Worm (Caenorhabditis elegans) whole organism, young adult: ENCODE measurements around the gene lec-1.

ENCODE experiments used
- F39B2.1 ChIP-seq: fragments of 200-800 bp; sonication (Bioruptor generic); IDR thresholded peaks from 2 replicates; pipeline ENCODE4 v1.3.6; 2022; ENCODE audit warnings: missing genetic modification reagents, missing genetic modification characterization, missing compliant biosample characterization
- F57C9.4 ChIP-seq: sonication (generic microtip); optimal IDR thresholded peaks from 2 replicates; lab custom pipeline; 2017; ENCODE audit warnings: mild to moderate bottlenecking, missing genetic modification characterization, missing compliant biosample characterization
- K12H6.12 ChIP-seq: fragments of 200-800 bp; sonication (Bioruptor generic); optimal IDR thresholded peaks from 2 replicates; lab custom pipeline; 2018; ENCODE audit warnings: mild to moderate bottlenecking, missing genetic modification characterization, missing compliant biosample characterization
- T07F8.4 ChIP-seq: sonication (generic microtip); optimal IDR thresholded peaks from 2 replicates; lab custom pipeline; 2016; ENCODE audit warnings: mild to moderate bottlenecking, missing genetic modification characterization, moderate library complexity, missing compliant biosample characterization
- Y53G8AR.9 ChIP-seq: fragments of 200-800 bp; sonication (Bioruptor generic); conservative IDR thresholded peaks from 2 replicates; pipeline ENCODE4 v1.3.6; 2022; ENCODE audit warnings: missing genetic modification reagents, missing genetic modification characterization, missing compliant biosample characterization
- Y95B8A.8 ChIP-seq: fragments of 200-800 bp; sonication (Bioruptor generic); IDR thresholded peaks from 2 replicates; pipeline ENCODE4 v1.3.6; 2022; ENCODE audit warnings: missing genetic modification reagents, missing genetic modification characterization, missing compliant biosample characterization
- akir-1 ChIP-seq: fragments of 200-800 bp; sonication (Bioruptor generic); optimal IDR thresholded peaks from 2 replicates; lab custom pipeline; 2018; ENCODE audit warnings: mild to moderate bottlenecking, missing genetic modification characterization, moderate library complexity, missing compliant biosample characterization
- attf-3 ChIP-seq: fragments of 200-800 bp; sonication (Bioruptor generic); conservative IDR thresholded peaks from 2 replicates; pipeline ENCODE4 v1.3.6; 2022; ENCODE audit warnings: missing genetic modification reagents, missing genetic modification characterization, missing compliant biosample characterization
- bed-1 ChIP-seq: fragments of 200-800 bp; sonication (Bioruptor generic); IDR thresholded peaks from 2 replicates; pipeline ENCODE4 v1.3.6; 2022; ENCODE audit warnings: missing genetic modification reagents, missing genetic modification characterization, missing compliant biosample characterization
- cebp-1 ChIP-seq, 2 experiments: fragments of 200-800 bp in 1 of 2; sonication (Bioruptor generic) in 1 of 2; sonication (generic microtip) in 1 of 2; IDR thresholded peaks in 1 of 2; optimal IDR thresholded peaks in 1 of 2; 2 replicates each; pipeline versions ENCODE4 v1.3.6 to Lab custom; 2017 to 2022; ENCODE audit warnings: missing compliant biosample characterization in 2 of 2, missing genetic modification characterization in 2 of 2, mild to moderate bottlenecking in 1 of 2, missing genetic modification reagents in 1 of 2, moderate library complexity in 1 of 2
- ceh-100 ChIP-seq: fragments of 200-800 bp; sonication (Bioruptor generic); IDR thresholded peaks from 2 replicates; pipeline ENCODE4 v1.3.6; 2022; ENCODE audit warnings: missing genetic modification reagents, missing genetic modification characterization, missing compliant biosample characterization
- ceh-40 ChIP-seq: fragments of 200-800 bp; sonication (Bioruptor generic); IDR thresholded peaks from 2 replicates; pipeline ENCODE4 v1.3.6; 2022; ENCODE audit warnings: missing genetic modification characterization, missing compliant biosample characterization
- ekl-4 ChIP-seq: fragments of 200-800 bp; sonication (Bioruptor generic); IDR thresholded peaks from 2 replicates; pipeline ENCODE4 v1.3.6; 2022; ENCODE audit warnings: missing genetic modification reagents, missing genetic modification characterization, missing compliant biosample characterization
- fkh-3 ChIP-seq: sonication (generic microtip); optimal IDR thresholded peaks from 2 replicates; lab custom pipeline; 2016; ENCODE audit warnings: mild to moderate bottlenecking, missing genetic modification characterization, missing compliant biosample characterization
- hmg-1.2 ChIP-seq: fragments of 200-800 bp; sonication (Bioruptor generic); IDR thresholded peaks from 2 replicates; pipeline ENCODE4 v1.3.6; 2022; ENCODE audit warnings: missing genetic modification reagents, missing genetic modification characterization, missing compliant biosample characterization
- hsf-1 ChIP-seq: fragments of 200-800 bp; sonication (Bioruptor generic); IDR thresholded peaks from 2 replicates; pipeline ENCODE4 v1.3.6; 2022; ENCODE audit warnings: missing genetic modification reagents, missing genetic modification characterization, missing compliant biosample characterization
- let-607 ChIP-seq, 2 experiments: fragments of 200-800 bp in 1 of 2; sonication (Bioruptor generic) in 1 of 2; sonication (generic microtip) in 1 of 2; optimal IDR thresholded peaks; 2 replicates each; lab custom pipeline; 2016 to 2018; ENCODE audit warnings: mild to moderate bottlenecking in 2 of 2, missing compliant biosample characterization in 2 of 2, missing genetic modification characterization in 2 of 2, moderate library complexity in 2 of 2, missing genotype in 1 of 2
- lin-54 ChIP-seq: fragments of 200-800 bp; sonication (Bioruptor generic); optimal IDR thresholded peaks from 2 replicates; lab custom pipeline; 2018; ENCODE audit warnings: mild to moderate bottlenecking, missing genetic modification characterization, missing compliant biosample characterization
- madf-3 ChIP-seq: fragments of 200-800 bp; sonication (Bioruptor generic); IDR thresholded peaks from 2 replicates; pipeline ENCODE4 v1.3.6; 2022; ENCODE audit warnings: missing genetic modification reagents, missing genetic modification characterization, missing compliant biosample characterization
- nhr-179 ChIP-seq: sonication (generic microtip); optimal IDR thresholded peaks from 2 replicates; lab custom pipeline; 2016; ENCODE audit warnings: mild to moderate bottlenecking, missing genetic modification characterization, missing compliant biosample characterization
- nhr-80 ChIP-seq: sonication (generic microtip); optimal IDR thresholded peaks from 2 replicates; lab custom pipeline; 2016; ENCODE audit warnings: missing genetic modification characterization, missing compliant biosample characterization
- sdz-38 ChIP-seq: sonication (generic microtip); optimal IDR thresholded peaks from 2 replicates; lab custom pipeline; 2016; ENCODE audit warnings: missing genotype, missing genetic modification characterization, missing compliant biosample characterization
- snpc-1.1 ChIP-seq: sonication (generic microtip); optimal IDR thresholded peaks from 2 replicates; lab custom pipeline; 2017; ENCODE audit warnings: missing genetic modification characterization, mild to moderate bottlenecking, missing compliant biosample characterization, antibody characterized with exemption, moderate library complexity, missing genotype, missing genetic modification reagents; ENCODE audit not compliant: insufficient read depth
- snpc-1.3 ChIP-seq: sonication (generic microtip); optimal IDR thresholded peaks from 2 replicates; lab custom pipeline; 2017; ENCODE audit warnings: missing genetic modification characterization, mild to moderate bottlenecking, missing compliant biosample characterization, antibody characterized with exemption, moderate library complexity, missing genotype, missing genetic modification reagents; ENCODE audit not compliant: insufficient read depth
- zfh-2 ChIP-seq: fragments of 200-800 bp; sonication (Bioruptor generic); conservative IDR thresholded peaks from 2 replicates; pipeline ENCODE4 v1.3.6; 2022; ENCODE audit warnings: missing genetic modification reagents, missing genetic modification characterization, missing compliant biosample characterization

Gene lec-1

DNA sequence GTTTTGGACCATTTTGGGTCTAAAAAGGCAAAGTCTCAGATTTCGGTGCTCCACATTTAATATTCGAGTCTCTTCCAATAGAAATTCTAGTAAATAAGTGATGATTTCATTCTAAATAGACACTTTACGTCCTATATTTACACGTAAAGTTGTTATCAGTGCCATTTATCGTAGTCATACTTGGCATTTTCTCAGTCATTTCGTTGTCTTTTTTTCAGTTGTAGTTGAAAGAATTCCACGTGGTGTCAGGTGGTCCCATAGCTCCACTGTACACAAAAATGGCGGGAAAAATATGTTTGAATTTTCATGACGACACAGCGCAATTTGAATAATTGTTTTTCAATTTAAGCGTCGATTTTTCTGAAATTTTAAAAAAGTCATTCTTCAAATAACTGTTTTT is 4.9 kb upstream of the lec-1 start:
- TF ChIP-seq snpc-1.1 (no peak), Y95B8A.8 (no peak), ceh-40 (GFP tag; lab: Robert Waterston, UW) (no peak), fkh-3 (tag; lab: Kevin White, UChicago) (no peak), F39B2.1 (GFP tag; lab: Robert Waterston, UW) (no peak), bed-1 (no peak), attf-3 (GFP tag; lab: Robert Waterston, UW) (no peak), cebp-1 (GFP tag; IDR thresholded peaks at IDR 0.05; lab: Robert Waterston, UW) (no peak), cebp-1 (tag; optimal IDR thresholded peaks at IDR 0.05; lab: Kevin White, UChicago) (no peak), nhr-179 (tag; lab: Kevin White, UChicago) (no peak), let-607 (tag; optimal IDR thresholded peaks at IDR 0.05; lab: Kevin White, UChicago) (peak; percentile 77 to 83), nhr-80 (peak; percentile 50), snpc-1.3 (tag; lab: Kevin White, UChicago) (no peak), F57C9.4 (tag; lab: Kevin White, UChicago) (no peak), ekl-4 (GFP tag; lab: Robert Waterston, UW) (no peak)

DNA sequence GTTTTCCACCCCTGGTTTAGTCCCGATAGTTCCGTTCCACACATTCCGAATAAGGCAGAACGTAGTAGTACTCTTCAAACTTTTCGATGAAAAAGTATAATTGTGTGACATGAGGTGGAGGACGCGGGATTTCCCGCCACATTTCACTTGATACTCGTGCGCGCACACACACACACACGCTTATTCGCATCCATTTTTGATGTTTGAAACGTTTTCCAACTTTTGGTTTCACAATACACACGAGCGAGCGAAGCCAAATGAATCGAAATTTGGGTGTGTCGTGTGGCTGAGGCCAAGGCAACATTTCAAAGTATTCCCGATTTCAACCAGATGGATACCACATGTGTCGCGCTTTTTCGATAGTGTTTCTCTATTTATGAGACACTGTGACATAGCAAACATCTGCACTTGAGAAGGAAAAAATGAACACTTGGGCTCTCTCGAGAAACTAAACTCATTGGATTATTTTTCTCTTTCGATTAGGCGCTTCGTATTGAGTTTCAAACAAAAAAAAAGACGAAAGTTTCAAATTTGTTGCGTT is 1.7 kb upstream of the lec-1 start:
- no peak for TF ChIP-seq snpc-1.3 (tag; lab: Kevin White, UChicago)
- no peak for TF ChIP-seq cebp-1 (GFP tag; IDR thresholded peaks at IDR 0.05; lab: Robert Waterston, UW)
- TF ChIP-seq cebp-1 (tag; optimal IDR thresholded peaks at IDR 0.05; lab: Kevin White, UChicago): peak; percentile 60

DNA sequence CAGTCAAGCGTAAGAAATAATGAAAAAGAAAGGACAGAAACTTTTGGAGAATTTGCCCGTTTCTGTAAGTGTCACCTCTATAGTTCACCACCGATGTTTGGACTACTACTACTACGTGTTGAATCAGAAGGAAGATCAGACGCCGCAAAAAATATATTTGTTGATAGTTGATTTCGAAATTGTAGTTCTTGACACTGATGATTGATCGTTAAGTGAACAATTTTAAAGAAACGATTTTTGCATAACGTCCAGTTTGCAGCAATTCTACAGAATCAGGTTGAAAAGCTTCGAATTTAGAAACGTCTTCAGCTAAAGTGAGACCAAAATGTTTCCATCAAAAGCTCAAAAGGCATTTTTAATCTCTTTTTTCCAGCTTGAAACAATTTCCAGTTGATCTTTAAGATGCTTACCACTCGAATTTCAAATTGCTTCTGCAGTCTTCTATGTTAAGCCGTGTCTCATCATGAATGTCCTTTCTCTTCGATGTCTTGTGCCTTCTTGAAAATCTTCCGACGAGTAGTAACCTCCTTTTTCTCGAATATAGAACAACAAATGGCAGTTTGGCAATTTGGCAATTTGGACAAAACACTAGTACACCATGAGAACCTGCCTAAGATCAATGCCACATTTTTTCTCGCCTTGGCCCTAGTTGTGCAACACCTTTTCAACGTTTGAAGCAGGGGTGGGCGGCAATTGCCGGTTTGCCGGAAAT is 513 bp downstream of the lec-1 start:
- TF ChIP-seq Y53G8AR.9 (GFP tag; lab: Robert Waterston, UW): 0 out of 2 replicates have a peak, but pooled peaks have one; percentile 7
- no peak for TF ChIP-seq hsf-1 (GFP tag; lab: Robert Waterston, UW)
- no peak for TF ChIP-seq T07F8.4 (tag; lab: Kevin White, UChicago)
- TF ChIP-seq snpc-1.1: peak; percentile 3

DNA sequence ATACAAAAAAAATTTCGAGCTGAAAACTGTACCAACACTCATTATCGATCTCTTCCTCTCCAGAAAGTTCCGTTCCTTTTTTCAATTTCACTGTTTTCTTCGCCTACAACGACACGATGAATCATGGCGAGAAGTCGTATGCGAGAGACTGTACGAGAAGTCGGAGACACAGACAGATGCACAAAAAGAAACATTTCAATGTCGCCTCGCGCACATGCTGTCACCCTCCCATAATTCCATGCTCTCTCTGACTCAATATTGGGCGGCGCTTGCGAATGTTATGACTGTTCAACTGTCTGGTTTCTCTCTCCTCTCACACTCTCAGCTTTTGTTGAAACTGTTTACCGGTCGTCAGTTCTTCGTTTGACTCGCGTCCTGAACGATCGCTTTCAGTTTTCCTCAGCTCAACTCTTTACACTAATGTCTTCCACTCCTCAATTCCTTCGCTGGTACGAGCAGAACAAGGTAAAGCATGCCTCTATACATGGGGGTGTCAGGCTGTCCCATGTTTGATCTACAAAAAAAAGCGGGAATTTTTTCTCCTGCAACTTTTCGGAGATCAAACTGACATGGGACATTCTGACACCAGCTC is 1.4 kb downstream of the lec-1 start:
- peak; percentile 69; the same call in 1 of the 2 replicates for TF ChIP-seq hmg-1.2 (GFP tag; lab: Robert Waterston, UW)
- peak; percentile 8 for TF ChIP-seq lin-54 (GFP tag; lab: Kevin White, UChicago)
- no peak for TF ChIP-seq cebp-1 (GFP tag; IDR thresholded peaks at IDR 0.05; lab: Robert Waterston, UW)
- peak; percentile 40 for TF ChIP-seq cebp-1 (tag; optimal IDR thresholded peaks at IDR 0.05; lab: Kevin White, UChicago)
- TF ChIP-seq snpc-1.1: no peak
- TF ChIP-seq K12H6.12 (tag; lab: Kevin White, UChicago): peak; percentile 42
- 0 out of 2 replicates have a peak, but pooled peaks have one; percentile 35 for TF ChIP-seq madf-3 (GFP tag; lab: Robert Waterston, UW)
- TF ChIP-seq zfh-2: peak; percentile 47; the same call in 1 of the 2 replicates
- no peak for TF ChIP-seq akir-1 (GFP tag; lab: Kevin White, UChicago)

DNA sequence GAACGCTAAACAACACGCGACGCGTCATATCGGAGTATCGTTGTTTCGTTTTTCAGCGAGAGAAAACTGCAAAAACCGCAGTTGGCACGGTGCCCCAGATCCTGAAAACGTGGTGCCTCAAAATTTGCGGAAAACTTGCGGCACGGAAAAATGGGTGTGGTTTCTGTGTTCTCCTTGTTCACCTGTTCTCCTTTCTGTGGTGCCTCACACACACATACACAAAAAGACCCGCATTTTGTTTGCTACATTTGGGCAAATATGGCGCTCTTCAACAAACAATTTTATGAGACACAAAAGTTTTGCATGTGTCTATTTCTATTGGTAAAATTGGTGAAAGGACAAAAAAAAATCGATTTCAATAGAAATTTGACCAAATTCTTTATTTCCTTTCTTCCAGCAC is 3.5 kb downstream of the lec-1 start:
- TF ChIP-seq ceh-100 (GFP tag; lab: Robert Waterston, UW) (peak; percentile 60), attf-3 (GFP tag; lab: Robert Waterston, UW) (0 out of 2 replicates have a peak, but pooled peaks have one; percentile 8), hsf-1 (GFP tag; lab: Robert Waterston, UW) (0 out of 2 replicates have a peak, but pooled peaks have one; percentile 23), sdz-38 (no peak), T07F8.4 (tag; lab: Kevin White, UChicago) (no peak)
